Fruit fly (Drosophila melanogaster) whole organism, embryonic: Measurements from ENCODE around the gene Wbp2.
A peak's percentile ranks its signal among the peaks of the same experiment; 100 is the strongest.

Source experiments
- Bdp1 ChIP-seq: fragments of 200-800 bp; sonication (Bioruptor generic); optimal IDR thresholded peaks from 3 replicates; lab custom pipeline; 2016; ENCODE audit warnings: missing biosample characterization, missing genetic modification characterization
- CG10209 ChIP-seq: fragments of 200-800 bp; sonication (Bioruptor generic); optimal IDR thresholded peaks from 3 replicates; lab custom pipeline; 2017; ENCODE audit warnings: missing biosample characterization, mild to moderate bottlenecking, missing genetic modification characterization, missing genetic modification reagents
- CG11504 ChIP-seq: fragments of 200-800 bp; sonication (Bioruptor generic); optimal IDR thresholded peaks from 3 replicates; lab custom pipeline; 2019; ENCODE audit warnings: missing biosample characterization, mild to moderate bottlenecking, missing genetic modification characterization, moderate library complexity
- CG13296 ChIP-seq: fragments of 200-800 bp; sonication (Bioruptor generic); optimal IDR thresholded peaks from 3 replicates; lab custom pipeline; 2018; ENCODE audit warnings: missing biosample characterization, mild to moderate bottlenecking, missing genetic modification characterization
- CG14667 ChIP-seq: fragments of 200-800 bp; sonication (Bioruptor generic); IDR thresholded peaks from 2 replicates; pipeline ENCODE4 v1.3.6; 2022; ENCODE audit warnings: missing biosample characterization, missing genetic modification characterization
- CG15011 ChIP-seq: fragments of 200-800 bp; sonication (Bioruptor generic); optimal IDR thresholded peaks from 3 replicates; lab custom pipeline; 2018; ENCODE audit warnings: missing biosample characterization, mild to moderate bottlenecking, missing genetic modification characterization
- CG17186 ChIP-seq: fragments of 200-800 bp; sonication (Bioruptor generic); optimal IDR thresholded peaks from 3 replicates; lab custom pipeline; 2017; ENCODE audit warnings: missing biosample characterization, missing genetic modification reagents, missing genetic modification characterization
- CG17359 ChIP-seq: fragments of 200-800 bp; sonication (Bioruptor generic); optimal IDR thresholded peaks from 3 replicates; lab custom pipeline; 2018; ENCODE audit warnings: missing biosample characterization, mild to moderate bottlenecking, missing genetic modification characterization, moderate library complexity
- CG17612 ChIP-seq: fragments of 200-800 bp; sonication (Bioruptor generic); IDR thresholded peaks from 2 replicates; pipeline ENCODE4 v1.3.6; 2022; ENCODE audit warnings: missing biosample characterization, missing genetic modification characterization
- CG17802 ChIP-seq: fragments of 200-800 bp; sonication (Bioruptor generic); optimal IDR thresholded peaks from 2 replicates; lab custom pipeline; 2018; ENCODE audit warnings: missing biosample characterization, mild to moderate bottlenecking, missing genetic modification characterization, moderate library complexity
- CG2875 ChIP-seq: fragments of 200-800 bp; sonication (Bioruptor generic); optimal IDR thresholded peaks from 2 replicates; lab custom pipeline; 2017; ENCODE audit warnings: missing biosample characterization, mild to moderate bottlenecking, missing genetic modification characterization, missing genetic modification reagents
- CG3065 ChIP-seq: fragments of 200-800 bp; sonication (Bioruptor generic); optimal IDR thresholded peaks from 2 replicates; lab custom pipeline; 2016; ENCODE audit warnings: missing biosample characterization, missing genetic modification characterization
- CG34224 ChIP-seq: fragments of 200-800 bp; sonication (Bioruptor generic); IDR thresholded peaks from 3 replicates; pipeline ENCODE4 v1.3.6; 2022; ENCODE audit warnings: missing biosample characterization, missing genetic modification characterization; ENCODE audit not compliant: partially characterized antibody
- CG43689 ChIP-seq: fragments of 200-800 bp; sonication (Bioruptor generic); IDR thresholded peaks from 2 replicates; pipeline ENCODE4 v1.3.6; 2022; ENCODE audit warnings: missing biosample characterization, missing genetic modification characterization
- CG4854 ChIP-seq: fragments of 200-800 bp; sonication (Bioruptor generic); optimal IDR thresholded peaks from 2 replicates; lab custom pipeline; 2016; ENCODE audit warnings: missing biosample characterization, missing genetic modification characterization, inconsistent platforms
- CG6175 ChIP-seq: fragments of 200-800 bp; sonication (Bioruptor generic); IDR thresholded peaks from 3 replicates; pipeline ENCODE4 v1.3.6; 2022; ENCODE audit warnings: missing biosample characterization, missing genetic modification characterization
- CG8944 ChIP-seq: fragments of 200-800 bp; sonication (Bioruptor generic); optimal IDR thresholded peaks from 3 replicates; lab custom pipeline; 2016; ENCODE audit warnings: missing biosample characterization, missing genetic modification characterization
- CG9817 ChIP-seq: fragments of 200-800 bp; sonication (Bioruptor generic); optimal IDR thresholded peaks from 2 replicates; lab custom pipeline; 2018; ENCODE audit warnings: missing biosample characterization, mild to moderate bottlenecking, missing genetic modification characterization, moderate library complexity
- Dip3 ChIP-seq: fragments of 200-800 bp; sonication (Bioruptor generic); optimal IDR thresholded peaks from 3 replicates; lab custom pipeline; 2016; ENCODE audit warnings: missing biosample characterization, missing genetic modification characterization
- Hand ChIP-seq: fragments of 200-800 bp; sonication (Bioruptor generic); optimal IDR thresholded peaks from 2 replicates; lab custom pipeline; 2017; ENCODE audit warnings: mild to moderate bottlenecking, missing biosample characterization, missing genetic modification reagents, missing genetic modification characterization
- Jarid2 ChIP-seq: fragments of 200-800 bp; sonication (Bioruptor generic); optimal IDR thresholded peaks from 3 replicates; lab custom pipeline; 2017; ENCODE audit warnings: mild to moderate bottlenecking, missing biosample characterization, missing genetic modification reagents, missing genetic modification characterization
- MESR4 ChIP-seq: fragments of 200-800 bp; sonication (Bioruptor generic); optimal IDR thresholded peaks from 2 replicates; lab custom pipeline; 2018; ENCODE audit warnings: missing biosample characterization, mild to moderate bottlenecking, missing genetic modification characterization, moderate library complexity
- Med ChIP-seq: fragments of 200-800 bp; sonication (Bioruptor generic); peaks from one replicate; lab custom pipeline; 2016; ENCODE audit warnings: missing biosample characterization, missing genetic modification characterization, mild to moderate bottlenecking, inconsistent platforms, moderate library complexity
- Six4 ChIP-seq: fragments of 200-800 bp; sonication (Bioruptor generic); optimal IDR thresholded peaks from 2 replicates; lab custom pipeline; 2016; ENCODE audit warnings: missing biosample characterization, missing genetic modification characterization
- Sry-δ ChIP-seq: fragments of 200-800 bp; sonication (Bioruptor generic); optimal IDR thresholded peaks from 2 replicates; lab custom pipeline; 2016; ENCODE audit warnings: missing biosample characterization, missing genetic modification characterization
- Tbp ChIP-seq: fragments of >200 bp; optimal IDR thresholded peaks from 2 replicates; lab custom pipeline; 2018; ENCODE audit warnings: missing biosample characterization, missing genetic modification characterization
- YL-1 ChIP-seq: fragments of 200-800 bp; sonication (Bioruptor generic); optimal IDR thresholded peaks from 3 replicates; lab custom pipeline; 2017; ENCODE audit warnings: missing biosample characterization, mild to moderate bottlenecking, missing genetic modification characterization
- ab ChIP-seq: fragments of 200-800 bp; sonication (Bioruptor generic); optimal IDR thresholded peaks from 2 replicates; lab custom pipeline; 2016; ENCODE audit warnings: missing biosample characterization, missing genetic modification characterization
- ash1 ChIP-seq: fragments of 200-800 bp; sonication (Bioruptor generic); optimal IDR thresholded peaks from 2 replicates; lab custom pipeline; 2018; ENCODE audit warnings: missing biosample characterization, mild to moderate bottlenecking, missing genetic modification characterization
- bsh ChIP-seq, 2 experiments: fragments of 200-800 bp; sonication (Bioruptor generic); optimal IDR thresholded peaks; 2 replicates each; lab custom pipeline; 2017 to 2018; ENCODE audit warnings: mild to moderate bottlenecking in 2 of 2, missing biosample characterization in 2 of 2, missing genetic modification characterization in 2 of 2, moderate library complexity in 1 of 2
- cato ChIP-seq: fragments of 200-800 bp; sonication (Bioruptor generic); optimal IDR thresholded peaks from 2 replicates; lab custom pipeline; 2016; ENCODE audit warnings: missing biosample characterization, missing genetic modification characterization, borderline replicate concordance
- caup ChIP-seq: fragments of 200-800 bp; sonication (Bioruptor generic); optimal IDR thresholded peaks from 3 replicates; lab custom pipeline; 2017; ENCODE audit warnings: missing biosample characterization, mild to moderate bottlenecking, missing genetic modification characterization, moderate library complexity; ENCODE audit not compliant: severe bottlenecking
- crc ChIP-seq: fragments of 200-800 bp; sonication (Bioruptor generic); optimal IDR thresholded peaks from 2 replicates; lab custom pipeline; 2016; ENCODE audit warnings: missing biosample characterization, missing genetic modification characterization
- da ChIP-seq: fragments of 200-800 bp; sonication (Bioruptor generic); optimal IDR thresholded peaks from 2 replicates; lab custom pipeline; 2016; ENCODE audit warnings: missing biosample characterization, missing genetic modification characterization
- fd96Cb ChIP-seq: fragments of 200-800 bp; sonication (Bioruptor generic); optimal IDR thresholded peaks from 2 replicates; lab custom pipeline; 2018; ENCODE audit warnings: missing biosample characterization, mild to moderate bottlenecking, missing genetic modification characterization, moderate library complexity
- hth ChIP-seq: fragments of >200 bp; optimal IDR thresholded peaks from 2 replicates; lab custom pipeline; 2017; ENCODE audit warnings: inconsistent platforms
- ind ChIP-seq: fragments of 200-800 bp; sonication (Bioruptor generic); optimal IDR thresholded peaks from 3 replicates; lab custom pipeline; 2016; ENCODE audit warnings: missing biosample characterization, missing genetic modification characterization
- nau ChIP-seq: fragments of 200-800 bp; sonication (Bioruptor generic); optimal IDR thresholded peaks from 3 replicates; lab custom pipeline; 2017; ENCODE audit warnings: missing biosample characterization, mild to moderate bottlenecking, missing genetic modification characterization, missing genetic modification reagents
- nerfin-1 ChIP-seq: fragments of 200-800 bp; sonication (Bioruptor generic); optimal IDR thresholded peaks from 3 replicates; lab custom pipeline; 2019; ENCODE audit warnings: missing biosample characterization, mild to moderate bottlenecking, missing genetic modification characterization, moderate library complexity
- pnt ChIP-seq: fragments of 200-800 bp; sonication (Bioruptor generic); optimal IDR thresholded peaks from 3 replicates; lab custom pipeline; 2016; ENCODE audit warnings: missing biosample characterization, missing genetic modification characterization
- repo ChIP-seq: fragments of 200-800 bp; sonication (Bioruptor generic); optimal IDR thresholded peaks from 2 replicates; lab custom pipeline; 2016; ENCODE audit warnings: missing biosample characterization, missing genetic modification characterization
- sens-2 ChIP-seq: fragments of 200-800 bp; sonication (Bioruptor generic); IDR thresholded peaks from 2 replicates; pipeline ENCODE4 v1.3.6; 2022; ENCODE audit warnings: missing biosample characterization, missing genetic modification characterization
- seq ChIP-seq: fragments of 200-800 bp; sonication (Bioruptor generic); IDR thresholded peaks from 2 replicates; pipeline ENCODE4 v1.3.6; 2022; ENCODE audit warnings: missing biosample characterization, missing genetic modification characterization
- tll ChIP-seq, 2 experiments: fragments of 200-800 bp in 1 of 2; fragments of >200 bp in 1 of 2; sonication (Bioruptor generic) in 1 of 2; optimal IDR thresholded peaks; 2 replicates each; lab custom pipeline; 2017 to 2019; ENCODE audit warnings: missing biosample characterization in 2 of 2, missing genetic modification characterization in 2 of 2, mild to moderate bottlenecking in 1 of 2, moderate library complexity in 1 of 2
- tna ChIP-seq: fragments of 200-800 bp; sonication (Bioruptor generic); IDR thresholded peaks from 2 replicates; pipeline ENCODE4 v1.3.6; 2022; ENCODE audit warnings: missing biosample characterization, missing genetic modification characterization; ENCODE audit not compliant: partially characterized antibody
- toy ChIP-seq: fragments of 200-800 bp; sonication (Bioruptor generic); IDR thresholded peaks from 2 replicates; pipeline ENCODE4 v1.3.6; 2022; ENCODE audit warnings: missing biosample characterization, missing genetic modification characterization
- vfl ChIP-seq: fragments of 200-800 bp; sonication (Bioruptor generic); optimal IDR thresholded peaks from 2 replicates; lab custom pipeline; 2016; ENCODE audit warnings: missing biosample characterization, missing genetic modification characterization
- vnd ChIP-seq: fragments of 200-800 bp; sonication (Bioruptor generic); IDR thresholded peaks from 3 replicates; pipeline ENCODE4 v1.3.6; 2022; ENCODE audit warnings: missing biosample characterization, missing genetic modification characterization; ENCODE audit not compliant: partially characterized antibody

Wbp2 gene

dm6 chr3L:12843056-12843799 is 6.7 kb upstream of the Wbp2 start, which contains the start of gene nebu (continued):
- peak; percentile 95 for TF ChIP-seq vfl (GFP tag; lab: Kevin White, UChicago)
- TF ChIP-seq da, result peak; percentile 90
- TF ChIP-seq pnt, result peak; percentile 94
- peak; percentile 81; the same call in 1 of the 2 replicates for TF ChIP-seq sens-2 (GFP tag; lab: Robert Waterston, UW)
- peak; percentile 98 for TF ChIP-seq caup (GFP tag; lab: Kevin White, UChicago)
- peak; percentile 94 for TF ChIP-seq repo (GFP tag; lab: Kevin White, UChicago)
- TF ChIP-seq ind (GFP tag; lab: Kevin White, UChicago), result peak; percentile 97
- peak; percentile 96 for TF ChIP-seq CG10209 (GFP tag; lab: Kevin White, UChicago)
- TF ChIP-seq CG17612, result peak; percentile 95
- peak; percentile 89 for TF ChIP-seq CG43689 (GFP tag; lab: Robert Waterston, UW)
- no peak for TF ChIP-seq Tbp (GFP tag; lab: Kevin White, UChicago)
- TF ChIP-seq nau (GFP tag; lab: Kevin White, UChicago), result peak; percentile 93
- peak; percentile 80 for TF ChIP-seq cato (GFP tag; lab: Kevin White, UChicago)
- no peak; the same call in 1 of the 2 replicates for TF ChIP-seq CG14667
- peak; percentile 88 for TF ChIP-seq Bdp1 (GFP tag; lab: Kevin White, UChicago)
- TF ChIP-seq bsh (GFP tag; optimal IDR thresholded peaks at IDR 0.05; lab: Kevin White, UChicago), result peak; percentile 92
- TF ChIP-seq CG11504 (tag; lab: Kevin White, UChicago), result peak; percentile 95
- TF ChIP-seq CG6175 (GFP tag; lab: Robert Waterston, UW), result peak; percentile 95
- TF ChIP-seq CG9817 (tag; lab: Kevin White, UChicago), result peak; percentile 97
- peak; percentile 84 for TF ChIP-seq ash1 (GFP tag; lab: Kevin White, UChicago)
- TF ChIP-seq vnd (GFP tag; lab: Robert Waterston, UW), result no peak
- peak; percentile 98 for TF ChIP-seq Dip3
- TF ChIP-seq CG34224 (GFP tag; lab: Robert Waterston, UW), result no peak
- TF ChIP-seq CG13296 (GFP tag; lab: Kevin White, UChicago), result peak; percentile 95
- no peak for TF ChIP-seq tll (GFP tag; optimal IDR thresholded peaks at IDR 0.05; lab: Kevin White, UChicago)
- TF ChIP-seq CG8944 (GFP tag; lab: Kevin White, UChicago), result peak; percentile 97
- TF ChIP-seq CG15011 (GFP tag; lab: Kevin White, UChicago), result peak; percentile 91
- peak; percentile 81 for TF ChIP-seq Jarid2 (GFP tag; lab: Kevin White, UChicago)
- TF ChIP-seq Sry-δ (GFP tag; lab: Kevin White, UChicago), result peak; percentile 73
- TF ChIP-seq Six4 (GFP tag; lab: Kevin White, UChicago), result peak; percentile 89
- TF ChIP-seq CG17359 (tag; lab: Kevin White, UChicago), result peak; percentile 95
- peak; percentile 81 for TF ChIP-seq CG3065
- TF ChIP-seq nerfin-1 (tag; lab: Kevin White, UChicago), result peak; percentile 67
- TF ChIP-seq Med, result peak; percentile 99
- no peak for TF ChIP-seq hth (lab: Kevin White, UChicago)
- peak; percentile 93 for TF ChIP-seq fd96Cb (tag; lab: Kevin White, UChicago)
- TF ChIP-seq ab (GFP tag; lab: Kevin White, UChicago), result peak; percentile 95
- peak; percentile 56 for TF ChIP-seq MESR4 (GFP tag; lab: Kevin White, UChicago)
- peak; percentile 94 for TF ChIP-seq CG4854
- TF ChIP-seq tna (GFP tag; lab: Robert Waterston, UW), result no peak
- TF ChIP-seq seq (GFP tag; lab: Robert Waterston, UW), result peak; percentile 94
- peak; percentile 97 for TF ChIP-seq Hand (GFP tag; lab: Kevin White, UChicago)
- TF ChIP-seq CG2875 (GFP tag; lab: Kevin White, UChicago), result peak; percentile 82
- peak; percentile 55 for TF ChIP-seq YL-1 (GFP tag; lab: Kevin White, UChicago)
- peak; percentile 52 for TF ChIP-seq CG17186 (GFP tag; lab: Kevin White, UChicago)
- peak; percentile 65 for TF ChIP-seq CG17802 (tag; lab: Kevin White, UChicago)
- peak; percentile 91 for TF ChIP-seq toy (GFP tag; lab: Robert Waterston, UW)
- peak; percentile 95 for TF ChIP-seq crc (GFP tag; lab: Kevin White, UChicago)
